Worm (Caenorhabditis elegans) whole organism, L4/young adult: ENCODE data around the gene F32D8.5.

Experiments used
- W03F9.2 ChIP-seq: fragments of 150-350 bp; optimal IDR thresholded peaks from 2 replicates; lab custom pipeline; 2014; ENCODE audit warnings: missing biosample characterization, missing genetic modification characterization
- dao-5 ChIP-seq: sonication (generic microtip); optimal IDR thresholded peaks from 2 replicates; lab custom pipeline; 2016; ENCODE audit warnings: missing genotype, missing genetic modification characterization, moderate library complexity, missing compliant biosample characterization
- him-1 ChIP-seq: sonication (generic microtip); optimal IDR thresholded peaks from 2 replicates; lab custom pipeline; 2016; ENCODE audit warnings: missing genotype, missing genetic modification reagents, missing genetic modification characterization, missing compliant biosample characterization

Gene F32D8.5

ce11 chrV:10894601-10895000 is at the start of gene F32D8.5, which contains the start of gene F32D8.14:
Gene F32D8.5, plus strand, starts transcription at chrV:10894800.
Gene F32D8.14, minus strand, starts transcription at chrV:10894788.
- TF ChIP-seq W03F9.2 (tag; lab: Kevin White, UChicago) (peak; percentile 92), dao-5 (no peak), him-1 (tag; lab: Kevin White, UChicago) (peak; percentile 33)

DNA sequence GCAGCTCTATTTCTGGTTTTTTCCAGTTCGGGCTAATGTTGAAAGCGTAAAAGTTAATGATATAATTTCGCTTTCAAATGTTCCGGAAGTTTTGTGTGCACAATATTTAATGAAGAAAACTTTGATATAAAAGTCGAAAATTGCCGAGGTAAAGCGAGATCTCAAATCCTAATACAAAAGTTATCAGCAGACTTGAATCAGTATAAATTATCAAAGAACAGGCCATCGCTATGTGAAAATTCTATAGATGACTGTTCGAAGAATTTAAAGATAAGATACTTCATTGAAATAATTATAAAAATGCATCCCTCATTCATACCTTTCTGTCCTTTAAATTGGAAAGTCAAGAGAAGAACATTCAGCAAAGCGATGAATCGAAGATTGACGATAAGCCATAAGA is 47.7 kb upstream of the F32D8.5 start, which contains the start of gene C29A12.6:
Gene C29A12.6 (plus strand): TSS at position 301 of the 400 bp plus-strand sequence.
- TF ChIP-seq dao-5 (no peak), W03F9.2 (tag; lab: Kevin White, UChicago) (no peak), him-1 (tag; lab: Kevin White, UChicago) (no peak)

ce11 chrV:10854197-10854596 is 40.4 kb upstream of the F32D8.5 start:
- TF ChIP-seq W03F9.2 (tag; lab: Kevin White, UChicago): no peak
- no peak for TF ChIP-seq dao-5
- no peak for TF ChIP-seq him-1 (tag; lab: Kevin White, UChicago)

ce11 chrV:10855363-10855762 is 39.2 kb upstream of the F32D8.5 start:
- no peak for TF ChIP-seq W03F9.2 (tag; lab: Kevin White, UChicago)
- no peak for TF ChIP-seq him-1 (tag; lab: Kevin White, UChicago)
- no peak for TF ChIP-seq dao-5

ce11 chrV:10856901-10857637 is 37.5 kb upstream of the F32D8.5 start:
- TF ChIP-seq dao-5 (no peak), him-1 (tag; lab: Kevin White, UChicago) (no peak)

- TF ChIP-seq him-1 (tag; lab: Kevin White, UChicago) (peak; percentile 62), W03F9.2 (tag; lab: Kevin White, UChicago) (peak; percentile 5), dao-5 (no peak)
These were observed 36.3 kb upstream of the F32D8.5 start for ce11 chrV:10858340-10858739.

- no peak for TF ChIP-seq W03F9.2 (tag; lab: Kevin White, UChicago)
- no peak for TF ChIP-seq him-1 (tag; lab: Kevin White, UChicago)
- no peak for TF ChIP-seq dao-5
These were observed 35.5 kb upstream of the F32D8.5 start for ce11 chrV:10859048-10859637.

ce11 chrV:10859775-10860174 is 34.8 kb upstream of the F32D8.5 start:
- TF ChIP-seq dao-5: no peak

ce11 chrV:10860526-10861037 is 34.0 kb upstream of the F32D8.5 start:
- TF ChIP-seq him-1 (tag; lab: Kevin White, UChicago): no peak
- no peak for TF ChIP-seq W03F9.2 (tag; lab: Kevin White, UChicago)
- no peak for TF ChIP-seq dao-5

- no peak for TF ChIP-seq him-1 (tag; lab: Kevin White, UChicago)
- TF ChIP-seq W03F9.2 (tag; lab: Kevin White, UChicago): no peak
- TF ChIP-seq dao-5: no peak
These were observed 32.9 kb upstream of the F32D8.5 start for ce11 chrV:10861611-10862262.

ce11 chrV:10862457-10863097 is 32.0 kb upstream of the F32D8.5 start:
- TF ChIP-seq W03F9.2 (tag; lab: Kevin White, UChicago) (no peak), dao-5 (no peak), him-1 (tag; lab: Kevin White, UChicago) (no peak)

DNA sequence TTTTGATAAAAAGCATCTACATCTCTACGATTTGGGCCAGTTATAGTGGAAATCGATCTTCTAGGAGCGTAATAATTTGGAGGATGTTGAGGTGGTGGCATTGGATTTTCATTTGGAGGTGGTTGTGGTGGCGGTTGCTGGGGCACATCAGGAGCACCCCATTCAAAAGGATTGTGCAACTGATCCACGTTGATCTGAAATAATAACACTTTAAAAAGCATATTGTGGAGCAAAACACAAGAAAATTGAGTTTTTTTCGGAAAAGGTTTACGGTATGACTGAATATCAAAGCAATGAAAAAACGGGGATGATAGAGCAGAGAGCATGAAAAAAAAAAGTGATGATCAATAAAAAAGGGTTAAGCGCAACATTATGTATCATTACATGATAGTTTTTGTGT is 29.0 kb upstream of the F32D8.5 start, which contains the start of gene saeg-1:
Gene saeg-1 (minus strand): TSS at position 101 of the 400 bp plus-strand sequence.
- TF ChIP-seq him-1 (tag; lab: Kevin White, UChicago): no peak
- no peak for TF ChIP-seq dao-5
- TF ChIP-seq W03F9.2 (tag; lab: Kevin White, UChicago): no peak

- TF ChIP-seq dao-5 (no peak), him-1 (tag; lab: Kevin White, UChicago) (no peak), W03F9.2 (tag; lab: Kevin White, UChicago) (no peak)
These were observed 27.0 kb upstream of the F32D8.5 start for ce11 chrV:10867586-10867985.
